Worm (Caenorhabditis elegans): Measurements from ENCODE around the gene C14C11.2.

ce11 chrV:5647359-5647758 is 13.6 kb upstream of the C14C11.2 start, which contains the start of gene C14C11.4:
- TF ChIP-seq W03F9.2 (tag; optimal IDR thresholded peaks at IDR 0.05), result no peak
- TF ChIP-seq him-1 (tag; optimal IDR thresholded peaks at IDR 0.05), result no peak
- TF ChIP-seq dao-5 (tag; optimal IDR thresholded peaks at IDR 0.05), result no peak
